Worm (Caenorhabditis elegans) whole organism, midembryonic: Measurements from ENCODE around the gene F48F7.6.
"Not testable (repeated sequence)": the region's sequence is repeated elsewhere in the genome, so short reads cannot be mapped to it uniquely, and the experiment has no call there.

Experiments used
- T22C8.4 ChIP-seq: fragments of 200-800 bp; sonication (Bioruptor generic); IDR thresholded peaks from 2 replicates; pipeline ENCODE4 v1.3.6; 2022; ENCODE audit warnings: missing genetic modification characterization, missing compliant biosample characterization
- cog-1 ChIP-seq: sonication (generic microtip); optimal IDR thresholded peaks from 2 replicates; lab custom pipeline; 2016; ENCODE audit warnings: missing genetic modification characterization, missing compliant biosample characterization
- flt-1 ChIP-seq: fragments of 200-800 bp; sonication (Bioruptor generic); IDR thresholded peaks from 2 replicates; pipeline ENCODE4 v1.3.6; 2022; ENCODE audit warnings: missing genetic modification characterization, missing compliant biosample characterization
- klf-2 ChIP-seq: fragments of 200-800 bp; sonication (Bioruptor generic); conservative IDR thresholded peaks from 2 replicates; pipeline ENCODE4 v1.3.6; 2022; ENCODE audit warnings: missing genetic modification reagents, missing genetic modification characterization, missing compliant biosample characterization
- med-1 ChIP-seq: sonication (generic microtip); optimal IDR thresholded peaks from 2 replicates; lab custom pipeline; 2017; ENCODE audit warnings: missing genetic modification characterization, mild to moderate bottlenecking, missing compliant biosample characterization, antibody characterized with exemption, missing genetic modification reagents; ENCODE audit not compliant: insufficient read depth
- ref-1 ChIP-seq: fragments of 200-800 bp; sonication (Bioruptor generic); conservative IDR thresholded peaks from 2 replicates; pipeline ENCODE4 v1.3.6; 2022; ENCODE audit warnings: missing genetic modification reagents, missing genetic modification characterization, missing compliant biosample characterization
- tab-1 ChIP-seq: fragments of 200-800 bp; sonication (Bioruptor generic); IDR thresholded peaks from 2 replicates; pipeline ENCODE4 v1.3.6; 2022; ENCODE audit warnings: missing genetic modification characterization, missing compliant biosample characterization
- ztf-23 ChIP-seq: fragments of 200-800 bp; sonication (Bioruptor generic); IDR thresholded peaks from 2 replicates; pipeline ENCODE4 v1.3.6; 2022; ENCODE audit warnings: missing genetic modification reagents, missing genetic modification characterization, missing compliant biosample characterization
- ztf-29 ChIP-seq: fragments of 200-800 bp; sonication (Bioruptor generic); IDR thresholded peaks from 2 replicates; pipeline ENCODE4 v1.3.6; 2022; ENCODE audit warnings: missing genetic modification reagents, missing genetic modification characterization, missing compliant biosample characterization

F48F7.6 gene

DNA sequence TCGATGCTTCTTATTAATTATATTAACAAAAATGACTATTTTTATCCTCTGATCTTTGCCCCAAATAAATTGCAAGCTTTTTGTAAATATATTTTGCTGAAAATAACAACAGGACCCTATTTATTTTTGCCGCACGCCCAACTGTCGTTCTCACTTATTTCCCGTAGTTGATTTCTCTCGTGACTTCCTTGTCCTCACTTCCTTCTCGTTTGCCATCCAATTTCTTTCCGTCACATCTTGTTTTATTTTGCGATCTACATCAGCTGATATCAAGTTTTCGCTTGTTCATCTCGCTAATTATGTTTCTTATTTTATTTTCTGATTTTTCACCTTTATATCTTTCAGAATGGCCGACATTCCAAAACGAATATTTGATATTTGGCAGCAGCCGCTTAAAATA, 2.3 kb upstream of the F48F7.6 start, which contains the start of gene F48F7.5:
Gene F48F7.5 (plus strand): TSS at position 340 of the 400 bp plus-strand sequence.
- TF ChIP-seq T22C8.4 (GFP tag; lab: Robert Waterston, UW) (no peak), klf-2 (GFP tag; lab: Robert Waterston, UW) (no peak), ref-1 (GFP tag; lab: Robert Waterston, UW) (no peak), med-1 (GFP tag; lab: Kevin White, UChicago) (no peak), flt-1 (no peak), ztf-23 (GFP tag; lab: Robert Waterston, UW) (no peak), tab-1 (no peak), cog-1 (no peak), ztf-29 (GFP tag; lab: Robert Waterston, UW) (no peak)

DNA sequence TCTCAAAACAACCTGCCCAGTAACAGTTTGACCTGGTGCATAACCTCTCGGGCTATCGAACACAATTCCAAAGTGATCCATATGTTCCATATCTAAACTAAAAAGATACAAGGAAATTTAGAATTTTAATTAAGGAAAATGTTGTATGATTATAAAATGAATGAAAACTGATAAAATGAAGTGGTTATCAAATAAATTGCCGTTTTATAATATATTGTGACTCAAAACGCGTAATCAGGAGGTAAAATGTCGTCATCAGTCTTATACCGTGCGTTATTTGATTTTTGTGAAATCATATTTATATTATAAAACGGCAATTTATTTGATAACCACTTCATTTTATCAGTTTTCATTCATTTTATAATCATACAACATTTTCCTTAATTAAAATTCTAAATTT, 2.8 kb downstream of the F48F7.6 start, which contains the start of gene arrd-24:
Gene arrd-24 (minus strand): TSS at position 101 of the 400 bp plus-strand sequence.
- TF ChIP-seq klf-2 (GFP tag; lab: Robert Waterston, UW); ztf-29 (GFP tag; lab: Robert Waterston, UW); tab-1: not testable (repeated sequence)

DNA sequence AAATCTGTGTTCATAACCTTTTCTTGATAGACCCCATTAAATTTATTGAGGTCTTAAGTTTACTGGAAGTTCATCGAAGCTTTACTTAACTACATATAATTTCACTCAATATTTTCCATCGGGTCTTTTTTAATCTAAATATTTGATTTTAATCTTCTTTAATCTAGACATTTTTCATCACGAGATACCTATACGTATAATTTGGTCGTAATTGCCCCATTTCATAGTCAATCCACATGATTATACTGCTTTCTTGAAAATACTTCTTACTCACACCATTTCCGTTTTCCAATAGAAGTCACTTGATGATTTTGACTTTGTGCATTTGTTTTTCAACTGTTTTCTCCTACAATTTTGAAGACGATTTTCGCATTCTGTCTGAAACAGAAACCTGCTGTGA, 8.7 kb downstream of the F48F7.6 start, which contains the start of gene irld-24:
Gene irld-24 (plus strand): TSS at position 301 of the 400 bp plus-strand sequence.
- TF ChIP-seq med-1 (GFP tag; lab: Kevin White, UChicago) (no peak), ztf-23 (GFP tag; lab: Robert Waterston, UW) (no peak), flt-1 (no peak), tab-1 (no peak), T22C8.4 (GFP tag; lab: Robert Waterston, UW) (no peak)

DNA sequence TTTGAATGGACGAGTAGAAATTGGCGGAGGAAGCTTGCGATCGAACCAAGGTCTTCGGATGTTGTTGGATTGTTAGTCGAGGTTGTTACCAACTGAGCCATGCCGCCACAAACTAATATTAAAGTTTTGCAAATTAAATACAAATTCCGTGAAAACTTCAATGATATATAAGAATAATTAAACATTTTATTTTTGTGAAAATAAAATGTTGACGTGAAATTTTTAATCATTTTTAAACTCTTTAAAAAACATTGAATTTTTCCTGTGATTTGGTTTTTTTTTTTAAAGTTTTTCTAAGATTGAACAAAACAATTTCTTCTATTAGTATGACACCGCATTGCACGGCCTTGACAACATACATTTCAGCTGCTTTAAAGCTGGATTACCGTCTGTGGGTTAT, 13.1 kb downstream of the F48F7.6 start, which contains the start of gene C31E10.11:
Gene C31E10.11 (minus strand): TSS at position 101 of the 400 bp plus-strand sequence.
- TF ChIP-seq flt-1 (no peak), med-1 (GFP tag; lab: Kevin White, UChicago) (no peak), ztf-23 (GFP tag; lab: Robert Waterston, UW) (no peak), klf-2 (GFP tag; lab: Robert Waterston, UW) (no peak), tab-1 (no peak), T22C8.4 (GFP tag; lab: Robert Waterston, UW) (no peak), cog-1 (no peak), ztf-29 (GFP tag; lab: Robert Waterston, UW) (no peak), ref-1 (GFP tag; lab: Robert Waterston, UW) (no peak)

DNA sequence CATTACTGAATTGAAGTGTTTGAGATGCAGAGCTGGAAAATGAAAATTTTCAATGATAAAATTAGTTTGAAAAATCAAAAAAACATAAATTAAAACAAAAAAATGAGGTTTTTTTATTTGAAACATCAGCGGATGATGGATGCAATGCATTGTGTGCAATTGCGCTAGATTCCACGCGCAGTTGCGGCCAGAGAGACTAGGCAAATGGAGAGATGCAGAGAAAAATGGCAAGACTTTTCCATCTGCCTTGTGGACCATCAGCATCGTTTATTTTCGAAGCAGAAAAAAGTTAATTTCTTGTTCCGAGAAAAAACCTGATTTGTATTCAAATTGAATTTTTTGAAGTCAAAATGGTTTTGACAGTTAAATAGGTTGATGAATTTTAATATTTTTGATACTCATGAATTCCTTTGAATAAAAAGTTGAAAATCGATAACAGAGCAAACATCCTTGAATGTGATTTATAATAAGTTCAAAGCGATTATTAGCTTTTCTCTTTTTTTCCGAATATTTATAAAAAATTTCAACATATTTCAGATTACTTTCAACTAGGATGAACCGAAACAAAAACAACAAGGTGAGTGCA, 18.3 kb downstream of the F48F7.6 start, which contains the start of the genes C31E10.5 and C31E10.6:
Gene C31E10.5 (minus strand): TSS at position 32 of the 586 bp plus-strand sequence.
Gene C31E10.6 (plus strand): TSS at position 536 of the 586 bp plus-strand sequence.
- TF ChIP-seq ztf-23 (GFP tag; lab: Robert Waterston, UW) (no peak), T22C8.4 (GFP tag; lab: Robert Waterston, UW) (no peak), flt-1 (0 out of 2 replicates have a peak, but pooled peaks have one; percentile 50), tab-1 (no peak), cog-1 (peak; percentile 34), klf-2 (GFP tag; lab: Robert Waterston, UW) (no peak)

DNA sequence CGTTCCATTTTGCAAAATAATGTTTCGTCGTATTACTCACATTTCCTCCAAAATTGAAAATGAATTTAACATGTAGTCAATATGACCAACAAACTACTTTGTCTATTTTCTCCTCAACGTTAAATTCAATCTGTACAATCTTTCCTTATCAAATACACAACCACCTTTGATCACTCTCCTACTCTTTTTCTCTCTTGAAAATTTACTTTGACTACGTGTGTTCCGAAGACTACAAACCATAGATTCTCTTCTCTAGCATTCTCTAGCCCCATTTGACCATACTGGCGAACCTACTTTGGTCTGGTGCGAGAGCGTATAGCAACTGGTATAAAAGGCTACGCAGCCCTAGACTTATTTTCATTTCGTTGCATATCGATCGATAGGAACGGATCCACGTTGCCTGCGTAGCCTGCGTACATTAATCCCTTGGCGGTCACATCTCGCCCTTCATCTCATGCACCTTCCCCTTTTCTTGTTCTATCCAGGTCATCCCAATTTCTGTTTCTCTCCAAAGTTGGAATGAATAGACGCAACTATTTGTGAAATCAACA, 22.6 kb downstream of the F48F7.6 start:
- TF ChIP-seq med-1 (GFP tag; lab: Kevin White, UChicago): no peak
- TF ChIP-seq ref-1 (GFP tag; lab: Robert Waterston, UW): no peak
- 0 out of 2 replicates have a peak, but pooled peaks have one; percentile 39 for TF ChIP-seq klf-2 (GFP tag; lab: Robert Waterston, UW)
- TF ChIP-seq ztf-29 (GFP tag; lab: Robert Waterston, UW): no peak
- TF ChIP-seq ztf-23 (GFP tag; lab: Robert Waterston, UW): no peak
- TF ChIP-seq tab-1: no peak
- TF ChIP-seq T22C8.4 (GFP tag; lab: Robert Waterston, UW): 0 out of 2 replicates have a peak, but pooled peaks have one; percentile 28
- no peak for TF ChIP-seq cog-1

DNA sequence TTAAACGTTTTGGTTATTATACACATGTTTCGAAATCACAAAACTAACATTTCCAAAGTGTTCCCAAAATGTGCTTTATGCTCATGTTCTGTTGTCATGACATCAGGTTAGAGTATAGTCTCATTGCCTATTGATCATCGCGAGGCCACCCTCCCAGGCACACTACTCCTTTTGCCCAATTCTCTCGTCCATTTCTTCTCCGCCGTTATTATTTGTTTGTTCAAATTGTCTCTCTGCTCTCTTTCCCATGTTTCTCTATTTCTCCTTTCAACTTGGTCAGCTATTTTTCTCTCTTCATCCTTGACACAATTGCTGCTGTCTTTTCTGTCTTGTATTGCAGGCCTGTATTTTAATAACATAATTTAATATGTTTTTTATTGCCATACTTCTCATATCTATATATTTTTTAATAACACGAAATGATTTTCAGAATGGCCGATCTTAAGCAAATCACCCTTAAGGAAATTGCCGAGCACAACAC, 23.9 kb downstream of the F48F7.6 start, which contains the start of gene cytb-5.1:
Gene cytb-5.1 (plus strand): TSS at position 431 of the 481 bp plus-strand sequence.
- TF ChIP-seq ztf-23 (GFP tag; lab: Robert Waterston, UW) (no peak), T22C8.4 (GFP tag; lab: Robert Waterston, UW) (no peak), klf-2 (GFP tag; lab: Robert Waterston, UW) (no peak), tab-1 (no peak), med-1 (GFP tag; lab: Kevin White, UChicago) (no peak), ref-1 (GFP tag; lab: Robert Waterston, UW) (no peak), flt-1 (no peak), cog-1 (no peak), ztf-29 (GFP tag; lab: Robert Waterston, UW) (no peak)

DNA sequence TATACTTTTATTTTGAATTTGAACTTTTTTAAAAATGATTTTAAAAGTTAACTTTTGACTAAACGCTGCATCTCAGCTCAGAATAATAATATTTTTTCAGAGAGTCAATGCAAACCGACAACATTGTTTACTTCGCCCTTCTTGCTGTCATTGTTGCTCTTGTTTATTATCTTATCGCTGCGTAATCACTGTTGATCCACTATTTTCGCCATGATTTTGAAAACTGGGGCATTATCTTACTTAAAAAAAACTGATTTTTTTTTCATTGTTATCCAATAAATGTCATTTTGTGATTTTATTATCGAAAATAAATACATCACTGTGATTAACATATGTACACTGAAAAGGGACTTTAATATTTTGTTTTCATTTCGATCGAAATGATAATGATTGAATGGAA, 25.1 kb downstream of the F48F7.6 start:
- TF ChIP-seq cog-1: no peak
- TF ChIP-seq T22C8.4 (GFP tag; lab: Robert Waterston, UW): no peak
- no peak for TF ChIP-seq flt-1
- no peak for TF ChIP-seq ztf-23 (GFP tag; lab: Robert Waterston, UW)
- no peak for TF ChIP-seq med-1 (GFP tag; lab: Kevin White, UChicago)
- no peak for TF ChIP-seq klf-2 (GFP tag; lab: Robert Waterston, UW)
- no peak for TF ChIP-seq ztf-29 (GFP tag; lab: Robert Waterston, UW)
- no peak for TF ChIP-seq ref-1 (GFP tag; lab: Robert Waterston, UW)
- no peak for TF ChIP-seq tab-1

DNA sequence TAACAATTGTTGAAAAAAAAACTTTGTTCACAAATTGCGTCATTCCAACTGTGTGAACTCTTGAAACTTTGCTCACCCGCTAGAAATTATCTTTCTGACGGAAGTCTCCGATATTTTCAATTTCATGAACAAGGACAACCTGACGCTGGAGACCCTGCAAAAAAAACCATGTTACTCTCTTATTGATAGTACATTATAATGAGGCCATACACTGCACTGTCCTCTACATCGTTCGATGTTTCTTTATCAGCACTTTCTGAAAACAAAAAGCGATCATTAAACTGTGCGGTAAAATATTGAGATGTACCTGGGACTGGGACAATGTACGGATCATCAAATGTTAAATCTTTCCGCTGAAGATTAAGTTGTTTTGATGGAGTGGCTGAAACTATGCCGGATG, 25.9 kb downstream of the F48F7.6 start:
- TF ChIP-seq tab-1 (no peak), T22C8.4 (GFP tag; lab: Robert Waterston, UW) (no peak), flt-1 (no peak), klf-2 (GFP tag; lab: Robert Waterston, UW) (no peak), ref-1 (GFP tag; lab: Robert Waterston, UW) (no peak), ztf-23 (GFP tag; lab: Robert Waterston, UW) (no peak), cog-1 (no peak), ztf-29 (GFP tag; lab: Robert Waterston, UW) (no peak)
